Fruit fly (Drosophila melanogaster): ENCODE measurements around the gene hwt.

Gene hwt

DNA sequence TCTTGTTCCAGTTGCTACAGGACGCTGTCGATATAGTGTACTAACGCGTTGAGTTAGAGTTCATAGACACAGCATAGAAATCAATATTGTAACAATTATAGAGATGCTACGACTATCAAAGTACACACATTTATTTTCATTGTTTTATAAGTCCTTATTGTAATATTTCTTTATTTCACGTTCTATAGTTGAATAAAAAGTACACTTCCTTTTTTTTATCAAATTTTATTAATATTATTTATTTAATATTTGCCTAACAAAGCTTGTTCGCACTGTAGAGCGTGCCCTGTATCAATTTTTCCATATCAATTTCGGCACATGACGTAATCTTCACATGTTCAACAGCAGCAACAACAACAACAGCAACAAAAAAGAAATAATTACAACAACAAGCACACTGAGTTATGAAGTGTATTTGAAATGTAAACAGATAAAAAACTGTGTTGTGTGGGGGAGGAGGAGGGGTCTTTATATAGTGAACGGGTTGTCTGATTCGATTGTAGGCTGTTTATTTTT is 94.2 kb downstream of the hwt start (continued):
- TF ChIP-seq cg (GFP tag; optimal IDR thresholded peaks at IDR 0.05) (no peak), CG2889 (GFP tag; IDR thresholded peaks at IDR 0.05) (peak; percentile 46; the same call in 1 of the 3 replicates), CG9215 (GFP tag; IDR thresholded peaks at IDR 0.05) (peak; percentile 82), CG31441 (GFP tag; IDR thresholded peaks at IDR 0.05) (peak; percentile 85), Trl (optimal IDR thresholded peaks at IDR 0.05) (no peak), Trl (GFP tag; optimal IDR thresholded peaks at IDR 0.05) (no peak), Fer1 (GFP tag; optimal IDR thresholded peaks at IDR 0.05) (peak; percentile 86), CG3726 (GFP tag; IDR thresholded peaks at IDR 0.05) (no peak), CG11560 (tag; IDR thresholded peaks at IDR 0.05) (peak; percentile 50; the same call in 1 of the 3 replicates), Oaz (GFP tag; IDR thresholded peaks at IDR 0.05) (peak; percentile 73), CG17912 (GFP tag; optimal IDR thresholded peaks at IDR 0.05) (no peak), CG1529 (GFP tag; optimal IDR thresholded peaks at IDR 0.05) (peak; percentile 48), CG12104 (GFP tag; optimal IDR thresholded peaks at IDR 0.05) (peak; percentile 64), org-1 (GFP tag; optimal IDR thresholded peaks at IDR 0.05) (peak; percentile 63), CG7987 (GFP tag; optimal IDR thresholded peaks at IDR 0.05) (peak; percentile 71), CG17186 (GFP tag; optimal IDR thresholded peaks at IDR 0.05) (no peak), PHDP (tag; optimal IDR thresholded peaks at IDR 0.05) (peak; percentile 84), CG8290 (GFP tag; optimal IDR thresholded peaks at IDR 0.05) (no peak), CG8290 (tag; optimal IDR thresholded peaks at IDR 0.05) (no peak), Dad (GFP tag; optimal IDR thresholded peaks at IDR 0.05) (no peak), CG11093 (GFP tag; IDR thresholded peaks at IDR 0.05) (peak; percentile 39; the same call in 1 of the 3 replicates), zfh1 (GFP tag; IDR thresholded peaks at IDR 0.05) (0 out of 3 replicates have a peak, but pooled peaks have one; percentile 39), NfI (GFP tag; optimal IDR thresholded peaks at IDR 0.05) (peak; percentile 78), Awh (GFP tag; IDR thresholded peaks at IDR 0.05) (peak; percentile 68), pum (GFP tag; optimal IDR thresholded peaks at IDR 0.05) (no peak), grn (GFP tag; optimal IDR thresholded peaks at IDR 0.05) (no peak), az2 (GFP tag; optimal IDR thresholded peaks at IDR 0.05) (peak; percentile 64), sqz (GFP tag; optimal IDR thresholded peaks at IDR 0.05) (peak; percentile 57), CG34422 (GFP tag; IDR thresholded peaks at IDR 0.05) (peak; percentile 41; the same call in 2 of the 3 replicates), sens-2 (GFP tag; IDR thresholded peaks at IDR 0.05) (peak; percentile 47; the same call in 1 of the 2 replicates), zen2 (GFP tag; IDR thresholded peaks at IDR 0.05; ENCODE audit: partially characterized antibody) (no peak), CG30403 (GFP tag; optimal IDR thresholded peaks at IDR 0.05) (peak; percentile 82), CG4404 (GFP tag; IDR thresholded peaks at IDR 0.05) (peak; percentile 61; the same call in 1 of the 2 replicates), prd (optimal IDR thresholded peaks at IDR 0.05) (no peak), prd (GFP tag; IDR thresholded peaks at IDR 0.05) (peak; percentile 78), CG12391 (tag; optimal IDR thresholded peaks at IDR 0.05) (peak; percentile 84), CG7372 (GFP tag; IDR thresholded peaks at IDR 0.05) (peak; percentile 80), cwo (GFP tag; optimal IDR thresholded peaks at IDR 0.05) (peak; percentile 82), CG14441 (GFP tag; IDR thresholded peaks at IDR 0.05) (peak; percentile 76), CG14014 (GFP tag; IDR thresholded peaks at IDR 0.05) (peak; percentile 76), Deaf1 (tag; optimal IDR thresholded peaks at IDR 0.05) (peak; percentile 70), dm (GFP tag; optimal IDR thresholded peaks at IDR 0.05) (no peak), ssp (GFP tag; IDR thresholded peaks at IDR 0.05) (peak; percentile 64), CG9817 (tag; optimal IDR thresholded peaks at IDR 0.05) (peak; percentile 84), CG2875 (GFP tag; optimal IDR thresholded peaks at IDR 0.05) (peak; percentile 50), da (GFP tag; optimal IDR thresholded peaks at IDR 0.05) (no peak), ci (GFP tag; IDR thresholded peaks at IDR 0.05) (peak; percentile 51; the same call in 1 of the 3 replicates), CG1602 (GFP tag; optimal IDR thresholded peaks at IDR 0.05) (peak; percentile 48), yki (optimal IDR thresholded peaks at IDR 0.05) (no peak), Drgx (GFP tag; IDR thresholded peaks at IDR 0.05) (peak; percentile 64), unpg (GFP tag; optimal IDR thresholded peaks at IDR 0.05) (peak; percentile 84), pb (GFP tag; optimal IDR thresholded peaks at IDR 0.05) (no peak), Hmr (GFP tag; optimal IDR thresholded peaks at IDR 0.05) (peak; percentile 89)
